Worm (Caenorhabditis elegans) whole organism, midembryonic: ENCODE data around the gene K08D8.2.
"Not testable (repeated sequence)": the region's sequence is repeated elsewhere in the genome, so short reads cannot be mapped to it uniquely, and the experiment has no call there.

Source experiments
- T22C8.4 ChIP-seq: fragments of 200-800 bp; sonication (Bioruptor generic); IDR thresholded peaks from 2 replicates; pipeline ENCODE4 v1.3.6; 2022; ENCODE audit warnings: missing genetic modification characterization, missing compliant biosample characterization
- cog-1 ChIP-seq: sonication (generic microtip); optimal IDR thresholded peaks from 2 replicates; lab custom pipeline; 2016; ENCODE audit warnings: missing genetic modification characterization, missing compliant biosample characterization
- flt-1 ChIP-seq: fragments of 200-800 bp; sonication (Bioruptor generic); IDR thresholded peaks from 2 replicates; pipeline ENCODE4 v1.3.6; 2022; ENCODE audit warnings: missing genetic modification characterization, missing compliant biosample characterization
- klf-2 ChIP-seq: fragments of 200-800 bp; sonication (Bioruptor generic); conservative IDR thresholded peaks from 2 replicates; pipeline ENCODE4 v1.3.6; 2022; ENCODE audit warnings: missing genetic modification reagents, missing genetic modification characterization, missing compliant biosample characterization
- med-1 ChIP-seq: sonication (generic microtip); optimal IDR thresholded peaks from 2 replicates; lab custom pipeline; 2017; ENCODE audit warnings: missing genetic modification characterization, mild to moderate bottlenecking, missing compliant biosample characterization, antibody characterized with exemption, missing genetic modification reagents; ENCODE audit not compliant: insufficient read depth
- ref-1 ChIP-seq: fragments of 200-800 bp; sonication (Bioruptor generic); conservative IDR thresholded peaks from 2 replicates; pipeline ENCODE4 v1.3.6; 2022; ENCODE audit warnings: missing genetic modification reagents, missing genetic modification characterization, missing compliant biosample characterization
- tab-1 ChIP-seq: fragments of 200-800 bp; sonication (Bioruptor generic); IDR thresholded peaks from 2 replicates; pipeline ENCODE4 v1.3.6; 2022; ENCODE audit warnings: missing genetic modification characterization, missing compliant biosample characterization
- ztf-23 ChIP-seq: fragments of 200-800 bp; sonication (Bioruptor generic); IDR thresholded peaks from 2 replicates; pipeline ENCODE4 v1.3.6; 2022; ENCODE audit warnings: missing genetic modification reagents, missing genetic modification characterization, missing compliant biosample characterization
- ztf-29 ChIP-seq: fragments of 200-800 bp; sonication (Bioruptor generic); IDR thresholded peaks from 2 replicates; pipeline ENCODE4 v1.3.6; 2022; ENCODE audit warnings: missing genetic modification reagents, missing genetic modification characterization, missing compliant biosample characterization

Gene K08D8.2

DNA sequence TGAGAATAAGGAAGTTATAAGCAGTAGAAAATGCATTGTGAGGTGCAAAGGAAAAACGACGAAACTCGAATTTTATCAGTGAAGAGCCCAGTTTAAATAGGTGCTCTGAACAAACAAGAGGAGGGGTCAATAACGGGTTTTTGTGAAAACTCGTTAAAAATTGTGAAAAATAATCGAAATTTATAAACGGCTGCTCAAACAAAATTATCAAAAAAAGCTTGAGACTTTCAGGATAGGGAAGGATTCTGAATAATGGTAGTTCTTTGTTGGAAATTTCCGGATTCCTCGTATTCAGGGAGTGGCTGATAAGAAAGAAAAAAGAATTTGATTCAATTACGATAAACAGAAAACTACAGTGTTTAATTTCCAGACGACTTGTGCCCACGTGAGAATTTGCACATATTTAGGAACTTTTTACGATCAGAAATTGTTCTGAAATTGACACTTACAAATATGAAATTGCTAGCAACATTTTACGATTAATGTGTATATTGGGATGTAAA, 31.4 kb upstream of the K08D8.2 start, which contains the start of gene clec-187:
clec-187 (minus strand) TSS at position 51 of the 503 bp plus-strand sequence.
- no peak for TF ChIP-seq ztf-23 (GFP tag; lab: Robert Waterston, UW)

DNA sequence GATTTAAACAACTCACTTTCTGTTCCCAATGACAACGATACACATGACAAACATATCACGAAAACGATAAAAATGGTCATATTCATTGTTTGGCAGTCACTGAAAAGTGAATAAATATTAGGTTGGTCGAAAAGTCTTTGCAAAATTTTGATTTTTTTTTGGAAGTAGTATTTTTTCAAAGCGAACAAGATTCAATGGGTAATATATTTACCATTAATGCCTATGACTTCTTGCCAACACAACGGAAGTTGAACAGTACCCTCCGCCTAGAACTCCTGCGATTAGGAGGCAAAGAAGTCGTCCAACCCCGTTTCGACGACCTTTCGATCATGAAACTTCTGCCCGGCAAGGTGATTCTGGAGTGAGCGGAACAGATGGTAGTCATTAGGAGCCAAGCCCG, 27.6 kb upstream of the K08D8.2 start, which contains the start of gene ZK896.1:
ZK896.1 (minus strand) TSS at position 101 of the 400 bp plus-strand sequence.
- TF ChIP-seq cog-1 (tag; lab: Kevin White, UChicago); klf-2 (GFP tag; lab: Robert Waterston, UW); ztf-23 (GFP tag; lab: Robert Waterston, UW): not testable (repeated sequence)

- TF ChIP-seq flt-1 (GFP tag; lab: Robert Waterston, UW) (no peak), ztf-23 (GFP tag; lab: Robert Waterston, UW) (no peak)
Measured at ce11 chrIV:12876558-12876957, 26.3 kb upstream of the K08D8.2 start.

DNA sequence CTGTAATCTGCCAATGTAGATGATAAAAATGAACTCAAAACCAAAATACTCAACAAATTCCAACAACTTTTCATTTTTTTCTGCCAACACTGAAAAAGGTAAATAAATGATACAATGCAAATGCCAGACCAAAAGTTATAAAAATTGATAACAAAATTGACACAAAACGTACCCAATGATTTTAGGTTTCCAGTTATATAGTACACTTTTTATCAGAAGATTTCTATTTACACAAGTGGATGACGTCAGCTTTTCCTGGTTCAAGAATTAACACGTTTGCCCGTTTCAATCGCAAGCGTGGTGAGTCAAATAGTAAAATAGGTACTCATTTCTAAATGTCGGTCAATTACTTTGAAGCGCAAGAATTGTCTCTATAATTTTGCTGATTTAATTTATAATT, 23.3 kb upstream of the K08D8.2 start, which contains the start of gene ZK896.5:
ZK896.5 (minus strand) TSS at position 89 of the 400 bp plus-strand sequence.
- TF ChIP-seq med-1 (GFP tag; lab: Kevin White, UChicago) = no peak
- TF ChIP-seq klf-2 (GFP tag; lab: Robert Waterston, UW) = no peak
- TF ChIP-seq tab-1 (GFP tag; lab: Robert Waterston, UW) = no peak
- TF ChIP-seq cog-1 (tag; lab: Kevin White, UChicago) = no peak
- TF ChIP-seq ztf-23 (GFP tag; lab: Robert Waterston, UW) = no peak

ce11 chrIV:12883190-12883589, 19.7 kb upstream of the K08D8.2 start, which contains the start of gene ZK896.4:
ZK896.4 (minus strand) TSS chrIV:12883290.
- TF ChIP-seq ref-1 (GFP tag; lab: Robert Waterston, UW) (no peak), T22C8.4 (GFP tag; lab: Robert Waterston, UW) (no peak), tab-1 (GFP tag; lab: Robert Waterston, UW) (no peak), cog-1 (tag; lab: Kevin White, UChicago) (no peak), med-1 (GFP tag; lab: Kevin White, UChicago) (no peak), flt-1 (GFP tag; lab: Robert Waterston, UW) (no peak), ztf-23 (GFP tag; lab: Robert Waterston, UW) (no peak), ztf-29 (no peak), klf-2 (GFP tag; lab: Robert Waterston, UW) (no peak)

DNA sequence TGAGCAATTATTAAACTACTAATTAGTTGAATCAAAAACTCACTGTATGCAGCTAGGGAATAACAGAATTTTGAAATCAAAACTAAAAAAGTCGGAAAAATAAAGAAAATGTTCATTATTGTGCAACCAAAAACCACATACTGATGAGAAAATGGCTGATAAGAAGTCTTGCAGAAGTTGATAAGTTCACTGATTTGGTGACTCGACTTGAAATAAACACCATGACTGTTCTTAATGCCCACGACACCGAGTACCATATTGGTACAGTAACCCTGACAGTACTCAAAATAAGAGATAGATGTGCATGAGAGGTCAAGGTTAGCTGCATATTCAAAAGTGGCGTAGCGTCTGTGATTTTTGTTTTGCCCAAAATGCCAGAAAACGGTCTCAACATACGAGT, 16.8 kb upstream of the K08D8.2 start:
- TF ChIP-seq ztf-23 (GFP tag; lab: Robert Waterston, UW) = no peak
- no peak for TF ChIP-seq cog-1 (tag; lab: Kevin White, UChicago)
- TF ChIP-seq med-1 (GFP tag; lab: Kevin White, UChicago) = no peak
- TF ChIP-seq ref-1 (GFP tag; lab: Robert Waterston, UW) = no peak
- no peak for TF ChIP-seq tab-1 (GFP tag; lab: Robert Waterston, UW)
- no peak for TF ChIP-seq flt-1 (GFP tag; lab: Robert Waterston, UW)
- TF ChIP-seq T22C8.4 (GFP tag; lab: Robert Waterston, UW) = no peak
- no peak for TF ChIP-seq klf-2 (GFP tag; lab: Robert Waterston, UW)
- TF ChIP-seq ztf-29 = no peak

DNA sequence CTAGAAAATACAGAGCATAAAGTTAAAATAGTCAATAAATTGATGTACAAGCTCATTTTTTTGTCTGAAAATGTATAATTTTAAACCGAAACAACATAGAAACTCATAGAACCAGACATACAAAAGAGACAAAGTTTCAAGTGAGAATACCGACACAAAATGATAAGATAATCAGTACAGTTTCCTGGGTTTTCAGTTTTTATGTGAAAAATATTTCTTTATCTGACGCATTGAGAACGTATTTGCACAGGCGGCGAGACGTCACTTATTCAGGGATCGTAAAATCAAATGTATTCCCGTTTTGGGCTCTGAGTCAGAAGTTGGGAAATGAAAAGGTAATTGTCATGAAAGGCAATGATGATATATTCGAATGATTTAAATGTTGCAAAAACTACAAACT, 12.4 kb upstream of the K08D8.2 start, which contains the start of gene K08D8.6:
K08D8.6 (minus strand) TSS at position 64 of the 400 bp plus-strand sequence.
- TF ChIP-seq klf-2 (GFP tag; lab: Robert Waterston, UW) (no peak), tab-1 (GFP tag; lab: Robert Waterston, UW) (no peak)

- TF ChIP-seq ztf-23 (GFP tag; lab: Robert Waterston, UW) = no peak
- TF ChIP-seq T22C8.4 (GFP tag; lab: Robert Waterston, UW) = no peak
- TF ChIP-seq ref-1 (GFP tag; lab: Robert Waterston, UW) = no peak
- TF ChIP-seq tab-1 (GFP tag; lab: Robert Waterston, UW) = no peak
- TF ChIP-seq cog-1 (tag; lab: Kevin White, UChicago) = no peak
- TF ChIP-seq ztf-29 = no peak
- TF ChIP-seq flt-1 (GFP tag; lab: Robert Waterston, UW) = no peak
- TF ChIP-seq klf-2 (GFP tag; lab: Robert Waterston, UW) = no peak
- no peak for TF ChIP-seq med-1 (GFP tag; lab: Kevin White, UChicago)
Measured at ce11 chrIV:12891080-12891479, 11.8 kb upstream of the K08D8.2 start.

DNA sequence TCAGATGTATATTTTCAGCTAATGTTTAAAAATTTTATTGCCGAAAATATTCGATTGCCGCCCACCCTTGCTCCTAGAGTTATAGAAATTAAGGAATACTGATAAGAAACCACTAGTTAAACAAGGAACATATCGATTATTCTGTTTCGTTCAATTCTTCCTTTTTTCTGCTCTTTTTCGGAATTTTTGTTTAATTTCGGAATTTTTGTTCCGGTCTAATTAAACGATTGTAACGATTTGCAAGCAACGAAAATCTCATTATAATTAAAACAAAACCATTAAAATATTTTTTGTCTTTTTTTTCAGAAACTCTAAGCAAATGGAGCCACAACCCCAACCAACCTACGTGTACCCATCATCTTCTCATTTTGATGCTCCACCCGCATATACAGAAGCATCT, 10.7 kb upstream of the K08D8.2 start, which contains the start of gene K08D8.1:
K08D8.1 (plus strand) TSS at position 301 of the 400 bp plus-strand sequence.
- TF ChIP-seq T22C8.4 (GFP tag; lab: Robert Waterston, UW) (no peak), klf-2 (GFP tag; lab: Robert Waterston, UW) (no peak), ref-1 (GFP tag; lab: Robert Waterston, UW) (no peak), flt-1 (GFP tag; lab: Robert Waterston, UW) (no peak), ztf-29 (no peak), med-1 (GFP tag; lab: Kevin White, UChicago) (no peak), tab-1 (GFP tag; lab: Robert Waterston, UW) (no peak), cog-1 (tag; lab: Kevin White, UChicago) (no peak), ztf-23 (GFP tag; lab: Robert Waterston, UW) (no peak)

ce11 chrIV:12893166-12893565, 9.7 kb upstream of the K08D8.2 start, which contains the start of gene K08D8.12:
K08D8.12 (plus strand) TSS chrIV:12893466.
- TF ChIP-seq ztf-23 (GFP tag; lab: Robert Waterston, UW) = no peak
